Worm (Caenorhabditis elegans): ENCODE data around the gene sti-1.

The sti-1 gene

DNA sequence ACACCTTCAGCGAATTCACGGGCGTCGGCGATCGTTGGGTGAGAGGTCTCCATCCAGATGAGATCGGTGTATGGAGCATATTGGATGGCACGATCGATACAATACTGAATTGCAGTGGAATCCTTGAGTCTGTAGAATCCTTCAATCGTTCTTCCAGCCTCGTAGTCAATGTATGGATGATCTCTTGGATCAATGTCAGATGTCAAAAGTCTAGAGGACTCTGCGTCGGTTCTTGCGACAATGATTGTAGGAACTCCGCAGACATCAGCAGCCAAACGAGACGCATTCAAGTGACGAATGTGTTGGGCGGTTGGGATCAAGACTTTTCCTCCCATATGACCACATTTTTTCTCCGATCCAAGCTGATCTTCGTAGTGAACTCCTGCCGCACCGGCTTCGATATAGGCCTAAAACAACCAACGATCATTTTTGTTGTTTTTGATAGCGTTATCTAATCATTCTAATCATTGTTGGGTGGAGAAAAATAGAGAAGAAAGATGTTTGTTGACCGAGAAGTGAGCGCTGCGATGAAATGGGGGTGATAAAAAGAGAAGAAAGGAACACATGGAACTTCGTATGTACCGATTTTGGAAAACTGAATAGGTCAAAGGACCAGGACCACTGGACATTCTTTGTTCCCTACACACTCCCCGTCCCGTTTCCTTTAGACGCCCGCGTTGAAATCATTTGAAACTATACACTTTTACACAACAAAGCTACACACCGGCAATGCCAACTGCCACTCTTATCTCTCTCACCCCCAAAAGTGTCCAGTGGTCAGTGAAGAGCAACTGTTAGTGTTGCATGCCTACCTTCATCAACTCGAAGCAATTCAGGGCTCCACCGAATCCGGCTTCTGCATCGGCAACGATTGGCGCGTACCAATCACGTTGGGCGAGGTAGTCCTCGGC is 46.5 kb upstream of the sti-1 start:
- TF ChIP-seq nhr-25 (tag; optimal IDR thresholded peaks at IDR 0.05) (peak; percentile 25), elt-3 (tag; optimal IDR thresholded peaks at IDR 0.05) (peak in 1 of 3 experiments; percentile 5), lin-15B (tag; optimal IDR thresholded peaks at IDR 0.05) (no peak), egl-5 (tag; optimal IDR thresholded peaks at IDR 0.05) (peak; percentile 35), nhr-43 (tag; optimal IDR thresholded peaks at IDR 0.05; ENCODE audit: poor library complexity, severe bottlenecking) (peak; percentile 56), ZK546.5 (tag; optimal IDR thresholded peaks at IDR 0.05) (no peak), nhr-28 (tag; optimal IDR thresholded peaks at IDR 0.05) (no peak), ztf-4 (tag; optimal IDR thresholded peaks at IDR 0.05) (no peak), ama-1 (optimal IDR thresholded peaks at IDR 0.05) (peak; percentile 95), hmg-11 (tag; optimal IDR thresholded peaks at IDR 0.05) (no peak), ceh-28 (tag; optimal IDR thresholded peaks at IDR 0.05) (no peak), unc-62 (GFP tag; optimal IDR thresholded peaks at IDR 0.05) (no peak), ceh-82 (tag; optimal IDR thresholded peaks at IDR 0.05) (no peak), sea-2 (GFP tag; optimal IDR thresholded peaks at IDR 0.05) (no peak), eor-1 (tag; optimal IDR thresholded peaks at IDR 0.05) (no peak), tbx-2 (tag; optimal IDR thresholded peaks at IDR 0.05) (no peak), skn-1 (tag; optimal IDR thresholded peaks at IDR 0.05) (no peak), R02D3.7 (tag; optimal IDR thresholded peaks at IDR 0.05) (no peak), mdl-1 (tag; optimal IDR thresholded peaks at IDR 0.05) (no peak), snpc-4 (tag; optimal IDR thresholded peaks at IDR 0.05) (no peak), mml-1 (tag; optimal IDR thresholded peaks at IDR 0.05) (no peak), elt-2 (tag; optimal IDR thresholded peaks at IDR 0.05) (peak; percentile 13), daf-12 (tag; optimal IDR thresholded peaks at IDR 0.05) (no peak), nhr-77 (tag; optimal IDR thresholded peaks at IDR 0.05) (no peak), fos-1 (tag; optimal IDR thresholded peaks at IDR 0.05) (no peak), lsy-12 (tag; optimal IDR thresholded peaks at IDR 0.05) (no peak), nhr-12 (tag; optimal IDR thresholded peaks at IDR 0.05) (no peak), lin-39 (tag; optimal IDR thresholded peaks at IDR 0.05) (no peak), nhr-76 (tag; optimal IDR thresholded peaks at IDR 0.05) (no peak), nfya-1 (tag; optimal IDR thresholded peaks at IDR 0.05; ENCODE audit: insufficient read depth) (no peak), ceh-9 (tag; optimal IDR thresholded peaks at IDR 0.05) (no peak), jun-1 (tag; optimal IDR thresholded peaks at IDR 0.05) (no peak), ceh-16 (tag; optimal IDR thresholded peaks at IDR 0.05) (no peak), pqm-1 (tag; optimal IDR thresholded peaks at IDR 0.05) (peak; percentile 17), elt-1 (tag; optimal IDR thresholded peaks at IDR 0.05) (no peak), pha-4 (tag; optimal IDR thresholded peaks at IDR 0.05) (no peak), fkh-10 (GFP tag; optimal IDR thresholded peaks at IDR 0.05) (no peak), nhr-23 (tag; optimal IDR thresholded peaks at IDR 0.05) (no peak), fkh-2 (tag; optimal IDR thresholded peaks at IDR 0.05) (no peak)

DNA sequence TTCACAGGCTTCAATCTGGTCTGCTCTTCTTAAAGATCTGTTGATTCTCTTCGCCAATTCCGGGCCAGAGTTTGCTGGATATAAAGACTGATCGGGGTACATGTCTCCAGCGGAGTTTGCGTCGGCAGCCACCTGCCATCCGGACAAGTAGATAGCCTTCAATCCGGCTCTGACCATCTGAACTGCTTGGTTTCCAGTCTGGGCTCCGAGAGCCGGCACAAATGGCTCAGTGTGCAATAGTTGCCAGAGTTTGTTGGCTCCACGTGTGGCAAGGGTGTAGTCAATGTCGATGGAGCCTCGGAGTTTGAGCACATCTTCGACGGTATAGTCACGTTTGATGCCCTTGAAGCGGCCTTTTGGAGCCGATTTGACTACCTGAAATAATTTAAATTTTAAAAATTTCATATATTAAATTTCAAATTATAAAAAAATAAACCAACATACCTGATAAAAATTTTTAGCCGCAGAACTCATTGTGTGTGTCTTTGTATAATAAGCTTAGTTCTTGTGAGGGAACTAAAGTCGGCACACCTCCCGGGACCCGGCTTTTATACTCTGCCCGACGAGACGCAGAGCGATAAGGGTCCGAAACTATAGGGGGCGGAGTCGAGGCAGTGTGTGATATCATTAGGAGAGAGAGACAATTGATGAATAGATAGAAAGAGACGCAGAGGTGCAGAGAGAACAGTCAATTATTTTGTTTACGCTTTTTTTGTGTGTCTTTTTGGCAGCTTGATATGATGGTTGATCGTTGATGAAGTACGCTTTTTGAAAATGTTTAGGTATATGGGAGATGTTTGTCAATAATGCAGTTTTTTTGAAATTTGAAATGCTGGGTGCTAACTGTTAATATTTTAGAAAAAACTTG is 45.6 kb upstream of the sti-1 start, which contains the start of the genes icl-1 and srh-2:
icl-1 (minus strand) TSS at position 521 of the 868 bp plus-strand sequence.
srh-2 (plus strand) TSS at position 818 of the 868 bp plus-strand sequence.
- TF ChIP-seq egl-5 (tag; optimal IDR thresholded peaks at IDR 0.05) (no peak), daf-12 (tag; optimal IDR thresholded peaks at IDR 0.05) (no peak), aly-2 (tag; optimal IDR thresholded peaks at IDR 0.05) (no peak), nhr-76 (tag; optimal IDR thresholded peaks at IDR 0.05) (no peak), snpc-4 (tag; optimal IDR thresholded peaks at IDR 0.05) (no peak), eor-1 (tag; optimal IDR thresholded peaks at IDR 0.05) (no peak), lin-39 (tag; optimal IDR thresholded peaks at IDR 0.05) (peak; percentile 11), pha-4 (tag; optimal IDR thresholded peaks at IDR 0.05) (peak; percentile 79), tbx-2 (tag; optimal IDR thresholded peaks at IDR 0.05) (peak; percentile 8), ama-1 (optimal IDR thresholded peaks at IDR 0.05) (peak; percentile 92), skn-1 (tag; optimal IDR thresholded peaks at IDR 0.05) (no peak), ceh-28 (tag; optimal IDR thresholded peaks at IDR 0.05) (peak; percentile 67), nhr-77 (tag; optimal IDR thresholded peaks at IDR 0.05) (no peak), hmg-11 (tag; optimal IDR thresholded peaks at IDR 0.05) (no peak), egl-27 (tag; optimal IDR thresholded peaks at IDR 0.05) (no peak), ceh-9 (tag; optimal IDR thresholded peaks at IDR 0.05) (no peak), ceh-16 (tag; optimal IDR thresholded peaks at IDR 0.05) (no peak), ceh-82 (tag; optimal IDR thresholded peaks at IDR 0.05) (no peak), mdl-1 (tag; optimal IDR thresholded peaks at IDR 0.05) (no peak), nhr-237 (tag; optimal IDR thresholded peaks at IDR 0.05) (no peak), lsy-12 (tag; optimal IDR thresholded peaks at IDR 0.05) (peak; percentile 42), nhr-43 (tag; optimal IDR thresholded peaks at IDR 0.05; ENCODE audit: poor library complexity, severe bottlenecking) (peak; percentile 73), elt-3 (tag; optimal IDR thresholded peaks at IDR 0.05) (no peak), R02D3.7 (tag; optimal IDR thresholded peaks at IDR 0.05) (no peak), lin-15B (tag; optimal IDR thresholded peaks at IDR 0.05) (peak; percentile 28), nhr-23 (tag; optimal IDR thresholded peaks at IDR 0.05) (peak; percentile 71), ztf-11 (tag; optimal IDR thresholded peaks at IDR 0.05) (no peak), pqm-1 (tag; optimal IDR thresholded peaks at IDR 0.05) (peak; percentile 65), jun-1 (tag; optimal IDR thresholded peaks at IDR 0.05) (peak; percentile 43), fkh-2 (tag; optimal IDR thresholded peaks at IDR 0.05) (no peak), nhr-12 (tag; optimal IDR thresholded peaks at IDR 0.05) (no peak), unc-39 (tag; optimal IDR thresholded peaks at IDR 0.05) (no peak), zag-1 (tag; optimal IDR thresholded peaks at IDR 0.05) (no peak), fos-1 (tag; optimal IDR thresholded peaks at IDR 0.05) (peak; percentile 15)

All from whole organism, L3 larva.